Worm (Caenorhabditis elegans): ENCODE results near the gene fmil-1.

- no peak for TF ChIP-seq pha-4 (tag; optimal IDR thresholded peaks at IDR 0.05)
- no peak for TF ChIP-seq ceh-9 (tag; optimal IDR thresholded peaks at IDR 0.05)
- no peak for TF ChIP-seq nhr-11 (tag; optimal IDR thresholded peaks at IDR 0.05)
- TF ChIP-seq ceh-34 (tag; optimal IDR thresholded peaks at IDR 0.05): no peak
- TF ChIP-seq ceh-6 (GFP tag; optimal IDR thresholded peaks at IDR 0.05): no peak
Measured at ce11 chrIV:3633254-3633653, 35.2 kb downstream of the fmil-1 start, which contains the start of gene ZC416.2.
